Fruit fly (Drosophila melanogaster): ENCODE results near the gene NijA.

DNA sequence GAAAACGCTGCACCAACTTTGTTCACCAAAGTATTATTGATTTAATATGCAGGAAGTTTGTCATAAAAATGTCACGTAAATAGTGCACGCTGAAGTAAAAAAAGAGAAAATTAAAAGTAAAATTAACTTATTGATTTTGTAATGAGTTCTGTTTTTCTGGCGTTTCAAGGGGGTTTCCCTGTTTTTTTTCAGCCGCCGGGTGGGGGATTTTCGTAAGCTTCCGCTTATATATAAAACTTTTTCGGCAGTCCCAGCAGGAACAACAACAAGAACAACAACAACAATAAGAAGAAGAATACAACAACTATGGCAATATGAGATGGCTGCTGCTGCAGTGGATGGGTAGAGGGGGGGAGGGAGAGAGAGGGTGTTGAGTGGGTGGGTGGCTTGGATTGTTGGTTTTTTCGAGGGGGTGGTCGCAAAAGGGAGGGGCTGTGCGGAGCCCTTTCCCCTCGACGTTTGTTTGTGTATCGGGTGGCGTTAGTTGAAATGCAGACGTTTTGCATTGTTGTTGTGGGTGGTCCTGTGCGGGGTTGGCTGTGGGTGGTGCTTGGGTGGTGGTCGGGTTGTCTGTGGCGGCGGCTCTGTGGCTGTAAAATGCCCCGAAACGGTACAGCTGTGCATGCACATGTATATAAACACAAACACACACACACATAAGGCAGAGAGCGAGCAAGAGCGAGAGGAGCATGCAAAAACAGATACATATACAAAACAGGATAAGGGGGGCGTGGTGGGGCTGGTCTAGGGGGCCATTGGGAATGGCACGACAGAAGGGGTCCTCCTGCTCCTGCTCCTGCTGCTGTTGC lies 26.9 kb downstream of the NijA start:
- TF ChIP-seq CrebB (tag; optimal IDR thresholded peaks at IDR 0.05) (no peak), gcm (GFP tag; optimal IDR thresholded peaks at IDR 0.05) (no peak), Dip3 (GFP tag; optimal IDR thresholded peaks at IDR 0.05) (no peak), h (optimal IDR thresholded peaks at IDR 0.05) (no peak), Hr39 (optimal IDR thresholded peaks at IDR 0.05) (no peak), CG10654 (GFP tag; optimal IDR thresholded peaks at IDR 0.05) (no peak), HHEX (GFP tag; optimal IDR thresholded peaks at IDR 0.05) (no peak), CG10431 (GFP tag; optimal IDR thresholded peaks at IDR 0.05) (no peak), Bteb2 (GFP tag; optimal IDR thresholded peaks at IDR 0.05) (no peak), HLH54F (GFP tag; optimal IDR thresholded peaks at IDR 0.05) (no peak), ranshi (GFP tag; IDR thresholded peaks at IDR 0.05) (no peak), Hr51 (GFP tag; optimal IDR thresholded peaks at IDR 0.05) (no peak)
